Fruit fly (Drosophila melanogaster): Measurements from ENCODE around the gene cad.

The cad gene

dm6 chr2L:20759809-20760485, 10.6 kb upstream of the cad start (continued):
- TF ChIP-seq Poxn (GFP tag; IDR thresholded peaks at IDR 0.05) (no peak), CG12071 (GFP tag; optimal IDR thresholded peaks at IDR 0.05) (no peak), BEAF-32 (GFP tag; optimal IDR thresholded peaks at IDR 0.05) (no peak), Neu2 (GFP tag; optimal IDR thresholded peaks at IDR 0.05; ENCODE audit: borderline replicate concordance) (no peak), CG12391 (tag; optimal IDR thresholded peaks at IDR 0.05) (peak; percentile 63), Xbp1 (GFP tag; optimal IDR thresholded peaks at IDR 0.05) (no peak), B-H2 (GFP tag; optimal IDR thresholded peaks at IDR 0.05) (no peak), tna (GFP tag; IDR thresholded peaks at IDR 0.05; ENCODE audit: partially characterized antibody) (no peak), CG10543 (GFP tag; optimal IDR thresholded peaks at IDR 0.05) (peak; percentile 11), sisA (GFP tag; IDR thresholded peaks at IDR 0.05) (peak; percentile 34), C15 (GFP tag; IDR thresholded peaks at IDR 0.05) (0 out of 3 replicates have a peak, but pooled peaks have one; percentile 24), CG3163 (GFP tag; optimal IDR thresholded peaks at IDR 0.05) (no peak), CG7987 (GFP tag; optimal IDR thresholded peaks at IDR 0.05) (no peak), abd-A (tag; optimal IDR thresholded peaks at IDR 0.05) (no peak), btn (GFP tag; optimal IDR thresholded peaks at IDR 0.05) (no peak), Ets65A (GFP tag) (peak; percentile 59), CG15514 (GFP tag; optimal IDR thresholded peaks at IDR 0.05) (no peak), CG17186 (GFP tag; optimal IDR thresholded peaks at IDR 0.05) (no peak), CG9932 (GFP tag; IDR thresholded peaks at IDR 0.05) (peak; percentile 38), CG12219 (GFP tag; optimal IDR thresholded peaks at IDR 0.05) (no peak), CG31224 (GFP tag; IDR thresholded peaks at IDR 0.05) (no peak), CG10147 (GFP tag; optimal IDR thresholded peaks at IDR 0.05) (no peak), mirr (GFP tag; optimal IDR thresholded peaks at IDR 0.05) (no peak), Ets97D (GFP tag; optimal IDR thresholded peaks at IDR 0.05) (no peak), Fer1 (GFP tag; optimal IDR thresholded peaks at IDR 0.05) (peak; percentile 31), CG6813 (GFP tag; optimal IDR thresholded peaks at IDR 0.05) (peak; percentile 34), CG2889 (GFP tag; IDR thresholded peaks at IDR 0.05) (no peak), Lim3 (GFP tag; IDR thresholded peaks at IDR 0.05) (no peak), CG4282 (GFP tag; optimal IDR thresholded peaks at IDR 0.05) (no peak), Lpt (GFP tag; optimal IDR thresholded peaks at IDR 0.05) (no peak), Pdp1 (GFP tag; optimal IDR thresholded peaks at IDR 0.05) (peak; percentile 12 to 21), Ssrp (tag; optimal IDR thresholded peaks at IDR 0.05) (peak; percentile 59), Abd-B (GFP tag; optimal IDR thresholded peaks at IDR 0.05) (peak; percentile 34), pzg (GFP tag; optimal IDR thresholded peaks at IDR 0.05) (no peak), CG2712 (tag; optimal IDR thresholded peaks at IDR 0.05) (peak; percentile 68), lbe (GFP tag; optimal IDR thresholded peaks at IDR 0.05) (peak; percentile 42), B-H1 (GFP tag; IDR thresholded peaks at IDR 0.05) (no peak), NFAT (GFP tag; IDR thresholded peaks at IDR 0.05) (no peak), twi (tag; optimal IDR thresholded peaks at IDR 0.05) (no peak), prd (optimal IDR thresholded peaks at IDR 0.05) (no peak), prd (GFP tag; IDR thresholded peaks at IDR 0.05) (peak; percentile 46; the same call in 2 of the 3 replicates), sima (GFP tag; optimal IDR thresholded peaks at IDR 0.05) (no peak), dimm (GFP tag; IDR thresholded peaks at IDR 0.05) (no peak), da (GFP tag; optimal IDR thresholded peaks at IDR 0.05) (no peak), CG2129 (GFP tag; IDR thresholded peaks at IDR 0.05; ENCODE audit: partially characterized antibody) (no peak), CG4854 (GFP tag; optimal IDR thresholded peaks at IDR 0.05) (no peak), Sin3A (optimal IDR thresholded peaks at IDR 0.05) (no peak), exex (tag; optimal IDR thresholded peaks at IDR 0.05) (no peak), Hr3 (GFP tag; optimal IDR thresholded peaks at IDR 0.05) (peak; percentile 38), Taf1 (GFP tag; IDR thresholded peaks at IDR 0.05) (peak; percentile 24; the same call in 1 of the 2 replicates)

All from whole organism, embryonic.